Fruit fly (Drosophila melanogaster) whole organism, embryonic: ENCODE data around the gene Pvr.
A peak's percentile ranks its signal among the peaks of the same experiment; 100 is the strongest.

Experiments
- CG10366 ChIP-seq: fragments of 200-800 bp; sonication (Bioruptor generic); IDR thresholded peaks from 2 replicates; pipeline ENCODE4 v1.3.6; 2022; ENCODE audit warnings: missing biosample characterization, missing genetic modification characterization
- CG10959 ChIP-seq: fragments of 200-800 bp; sonication (Bioruptor generic); IDR thresholded peaks from 2 replicates; pipeline ENCODE4 v1.3.6; 2022; ENCODE audit warnings: missing biosample characterization, missing genetic modification characterization
- CG13775 ChIP-seq: fragments of 200-800 bp; sonication (Bioruptor generic); optimal IDR thresholded peaks from 3 replicates; lab custom pipeline; 2017; ENCODE audit warnings: missing biosample characterization, mild to moderate bottlenecking, missing genetic modification characterization
- CG14710 ChIP-seq: fragments of 200-800 bp; sonication (Bioruptor generic); optimal IDR thresholded peaks from 3 replicates; lab custom pipeline; 2019; ENCODE audit warnings: missing biosample characterization, mild to moderate bottlenecking, missing genetic modification characterization, moderate library complexity
- CG14965 ChIP-seq: fragments of 200-800 bp; sonication (Bioruptor generic); optimal IDR thresholded peaks from 2 replicates; lab custom pipeline; 2016; ENCODE audit warnings: missing biosample characterization, missing genetic modification characterization, borderline replicate concordance
- CG15073 ChIP-seq: fragments of 200-800 bp; sonication (Bioruptor generic); optimal IDR thresholded peaks from 2 replicates; lab custom pipeline; 2016; ENCODE audit warnings: missing biosample characterization, missing genetic modification characterization
- CG17361 ChIP-seq: fragments of 200-800 bp; sonication (Bioruptor generic); IDR thresholded peaks from 3 replicates; pipeline ENCODE4 v1.3.6; 2022; ENCODE audit warnings: missing biosample characterization, missing genetic modification characterization
- CG17385 ChIP-seq: fragments of 200-800 bp; sonication (Bioruptor generic); optimal IDR thresholded peaks from 3 replicates; lab custom pipeline; 2018; ENCODE audit warnings: missing biosample characterization, mild to moderate bottlenecking, missing genetic modification characterization
- CG17568 ChIP-seq: fragments of 200-800 bp; sonication (Bioruptor generic); optimal IDR thresholded peaks from 2 replicates; lab custom pipeline; 2018; ENCODE audit warnings: missing biosample characterization, mild to moderate bottlenecking, missing genetic modification characterization, moderate library complexity
- CG18262 ChIP-seq: fragments of 200-800 bp; optimal IDR thresholded peaks from 3 replicates; lab custom pipeline; 2019; ENCODE audit warnings: missing biosample characterization, mild to moderate bottlenecking, missing genetic modification characterization, moderate library complexity
- CG30431 ChIP-seq: fragments of 200-800 bp; sonication (Bioruptor generic); optimal IDR thresholded peaks from 2 replicates; lab custom pipeline; 2017; ENCODE audit warnings: missing biosample characterization, missing genetic modification characterization
- CG33557 ChIP-seq: fragments of 200-800 bp; sonication (Bioruptor generic); optimal IDR thresholded peaks from 2 replicates; lab custom pipeline; 2019; ENCODE audit warnings: missing biosample characterization, mild to moderate bottlenecking, missing genetic modification characterization, moderate library complexity
- CG42726 ChIP-seq: fragments of 200-800 bp; sonication (Bioruptor generic); IDR thresholded peaks from 2 replicates; pipeline ENCODE4 v1.3.6; 2022; ENCODE audit warnings: missing biosample characterization, missing genetic modification characterization; ENCODE audit not compliant: partially characterized antibody
- CG6175 ChIP-seq: fragments of 200-800 bp; sonication (Bioruptor generic); IDR thresholded peaks from 3 replicates; pipeline ENCODE4 v1.3.6; 2022; ENCODE audit warnings: missing biosample characterization, missing genetic modification characterization
- CG6765 ChIP-seq: fragments of 200-800 bp; sonication (Bioruptor generic); optimal IDR thresholded peaks from 3 replicates; lab custom pipeline; 2017; ENCODE audit warnings: missing biosample characterization, mild to moderate bottlenecking, missing genetic modification characterization
- CG7556 ChIP-seq: fragments of 200-800 bp; sonication (Bioruptor generic); optimal IDR thresholded peaks from 2 replicates; lab custom pipeline; 2017; ENCODE audit warnings: missing biosample characterization, mild to moderate bottlenecking, missing genetic modification characterization
- CG9609 ChIP-seq: fragments of 200-800 bp; sonication (Bioruptor generic); optimal IDR thresholded peaks from 3 replicates; lab custom pipeline; 2016; ENCODE audit warnings: missing biosample characterization, missing genetic modification characterization
- Dad ChIP-seq: fragments of 200-800 bp; sonication (Bioruptor generic); optimal IDR thresholded peaks from 3 replicates; lab custom pipeline; 2016; ENCODE audit warnings: missing biosample characterization, missing genetic modification characterization
- Deaf1 ChIP-seq: fragments of 200-800 bp; optimal IDR thresholded peaks from 3 replicates; lab custom pipeline; 2019; ENCODE audit warnings: missing biosample characterization, mild to moderate bottlenecking, missing genetic modification characterization, moderate library complexity
- Dfd ChIP-seq, 2 experiments: fragments of >200 bp; optimal IDR thresholded peaks; 2 replicates each; lab custom pipeline; 2017; ENCODE audit warnings: missing biosample characterization in 2 of 2, missing genetic modification characterization in 2 of 2
- Doc3 ChIP-seq: fragments of 200-800 bp; sonication (Bioruptor generic); IDR thresholded peaks from 3 replicates; pipeline ENCODE4 v1.3.6; 2022; ENCODE audit warnings: missing biosample characterization, missing genetic modification characterization; ENCODE audit not compliant: partially characterized antibody
- HmgD ChIP-seq: fragments of 200-800 bp; sonication (Bioruptor generic); optimal IDR thresholded peaks from 3 replicates; lab custom pipeline; 2016; ENCODE audit warnings: missing biosample characterization, missing genetic modification characterization
- Hr51 ChIP-seq, 2 experiments: fragments of 200-800 bp; sonication (Bioruptor generic); optimal IDR thresholded peaks; 2 replicates in 1 of 2; 3 replicates in 1 of 2; lab custom pipeline; 2016 to 2018; ENCODE audit warnings: missing biosample characterization in 2 of 2, missing genetic modification characterization in 2 of 2, mild to moderate bottlenecking in 1 of 2, moderate library complexity in 1 of 2
- Hr78 ChIP-seq, 2 experiments: fragments of 200-800 bp in 1 of 2; fragments of >200 bp in 1 of 2; sonication (Bioruptor generic) in 1 of 2; optimal IDR thresholded peaks; 2 replicates each; lab custom pipeline; 2017 to 2019; ENCODE audit warnings: missing biosample characterization in 2 of 2, missing genetic modification characterization in 2 of 2, mild to moderate bottlenecking in 1 of 2, moderate library complexity in 1 of 2
- Lpt ChIP-seq: fragments of >200 bp; optimal IDR thresholded peaks from 2 replicates; lab custom pipeline; 2018; ENCODE audit warnings: missing biosample characterization, missing genetic modification characterization
- Oli ChIP-seq: fragments of 200-800 bp; sonication (Bioruptor generic); optimal IDR thresholded peaks from 2 replicates; lab custom pipeline; 2018; ENCODE audit warnings: missing biosample characterization, mild to moderate bottlenecking, missing genetic modification characterization, moderate library complexity
- Spps ChIP-seq: fragments of 200-800 bp; sonication (Bioruptor generic); optimal IDR thresholded peaks from 2 replicates; lab custom pipeline; 2018; ENCODE audit warnings: missing biosample characterization, mild to moderate bottlenecking, missing genetic modification characterization
- Tbp ChIP-seq: fragments of >200 bp; optimal IDR thresholded peaks from 2 replicates; lab custom pipeline; 2018; ENCODE audit warnings: missing biosample characterization, missing genetic modification characterization
- chif ChIP-seq, 2 experiments: fragments of 200-800 bp; sonication (Bioruptor generic); optimal IDR thresholded peaks; 3 replicates each; lab custom pipeline; 2016; ENCODE audit warnings: missing biosample characterization in 2 of 2, missing genetic modification characterization in 2 of 2
- chinmo ChIP-seq: fragments of 200-800 bp; sonication (Bioruptor generic); IDR thresholded peaks from 4 replicates; pipeline ENCODE4 v1.3.6; 2022; ENCODE audit warnings: missing biosample characterization, missing genetic modification characterization; ENCODE audit not compliant: partially characterized antibody
- crc ChIP-seq: fragments of 200-800 bp; sonication (Bioruptor generic); optimal IDR thresholded peaks from 2 replicates; lab custom pipeline; 2016; ENCODE audit warnings: missing biosample characterization, missing genetic modification characterization
- dimm ChIP-seq: fragments of 200-800 bp; sonication (Bioruptor generic); IDR thresholded peaks from 2 replicates; pipeline ENCODE4 v1.3.6; 2022; ENCODE audit warnings: missing biosample characterization, missing genetic modification characterization
- dmrt99B ChIP-seq: fragments of 200-800 bp; sonication (Bioruptor generic); optimal IDR thresholded peaks from 2 replicates; lab custom pipeline; 2018; ENCODE audit warnings: missing biosample characterization, mild to moderate bottlenecking, missing genetic modification characterization, moderate library complexity
- emc ChIP-seq: fragments of 200-800 bp; sonication (Bioruptor generic); optimal IDR thresholded peaks from 2 replicates; lab custom pipeline; 2016; ENCODE audit warnings: missing biosample characterization, missing genetic modification characterization
- exex ChIP-seq: fragments of 200-800 bp; sonication (Bioruptor generic); optimal IDR thresholded peaks from 4 replicates; lab custom pipeline; 2018; ENCODE audit warnings: missing biosample characterization, mild to moderate bottlenecking, missing genetic modification characterization, moderate library complexity
- eyg ChIP-seq: fragments of 200-800 bp; sonication (Bioruptor generic); optimal IDR thresholded peaks from 3 replicates; lab custom pipeline; 2016; ENCODE audit warnings: missing biosample characterization, missing genetic modification characterization
- fd3F ChIP-seq: fragments of 200-800 bp; sonication (Bioruptor generic); optimal IDR thresholded peaks from 2 replicates; lab custom pipeline; 2018; ENCODE audit warnings: missing biosample characterization, mild to moderate bottlenecking, missing genetic modification characterization, moderate library complexity
- fd96Cb ChIP-seq: fragments of 200-800 bp; sonication (Bioruptor generic); optimal IDR thresholded peaks from 2 replicates; lab custom pipeline; 2018; ENCODE audit warnings: missing biosample characterization, mild to moderate bottlenecking, missing genetic modification characterization, moderate library complexity
- gcm ChIP-seq: fragments of 200-800 bp; sonication (Bioruptor generic); optimal IDR thresholded peaks from 2 replicates; lab custom pipeline; 2019; ENCODE audit warnings: missing biosample characterization, mild to moderate bottlenecking, missing genetic modification characterization, moderate library complexity
- gfzf ChIP-seq: fragments of 200-800 bp; sonication (Bioruptor generic); optimal IDR thresholded peaks from 2 replicates; lab custom pipeline; 2016; ENCODE audit warnings: missing biosample characterization, mild to moderate bottlenecking, missing genetic modification characterization, moderate library complexity
- gt ChIP-seq: fragments of 200-800 bp; sonication (Bioruptor generic); IDR thresholded peaks from 2 replicates; pipeline ENCODE4 v1.3.6; 2022; ENCODE audit warnings: missing biosample characterization, missing genetic modification characterization
- ind ChIP-seq: fragments of 200-800 bp; sonication (Bioruptor generic); optimal IDR thresholded peaks from 3 replicates; lab custom pipeline; 2016; ENCODE audit warnings: missing biosample characterization, missing genetic modification characterization
- lmd ChIP-seq: fragments of 200-800 bp; sonication (Bioruptor generic); IDR thresholded peaks from 2 replicates; pipeline ENCODE4 v1.3.6; 2022; ENCODE audit warnings: missing biosample characterization, missing genetic modification characterization
- nom ChIP-seq: fragments of 200-800 bp; sonication (Bioruptor generic); optimal IDR thresholded peaks from 2 replicates; lab custom pipeline; 2017; ENCODE audit warnings: missing biosample characterization, missing genetic modification characterization, mild to moderate bottlenecking, moderate library complexity, missing genetic modification reagents
- onecut ChIP-seq: fragments of 200-800 bp; sonication (Bioruptor generic); IDR thresholded peaks from 2 replicates; pipeline ENCODE4 v1.3.6; 2022; ENCODE audit warnings: missing biosample characterization, missing genetic modification characterization
- org-1 ChIP-seq: fragments of 200-800 bp; sonication (Bioruptor generic); optimal IDR thresholded peaks from 2 replicates; lab custom pipeline; 2017; ENCODE audit warnings: missing biosample characterization, missing genetic modification characterization
- pho ChIP-seq: fragments of 200-800 bp; sonication (Bioruptor generic); optimal IDR thresholded peaks from 2 replicates; lab custom pipeline; 2016; ENCODE audit warnings: missing biosample characterization, missing genetic modification characterization
- ranshi ChIP-seq: fragments of 200-800 bp; sonication (Bioruptor generic); IDR thresholded peaks from 2 replicates; pipeline ENCODE4 v1.3.6; 2022; ENCODE audit warnings: missing biosample characterization, missing genetic modification characterization
- sim ChIP-seq: fragments of 200-800 bp; sonication (Bioruptor generic); IDR thresholded peaks from 2 replicates; pipeline ENCODE4 v1.3.6; 2022; ENCODE audit warnings: missing biosample characterization, missing genetic modification characterization
- sna ChIP-seq: fragments of 200-800 bp; sonication (Bioruptor generic); IDR thresholded peaks from 2 replicates; pipeline ENCODE4 v1.3.6; 2022; ENCODE audit warnings: missing biosample characterization, missing genetic modification characterization; ENCODE audit not compliant: partially characterized antibody

Gene Pvr

DNA sequence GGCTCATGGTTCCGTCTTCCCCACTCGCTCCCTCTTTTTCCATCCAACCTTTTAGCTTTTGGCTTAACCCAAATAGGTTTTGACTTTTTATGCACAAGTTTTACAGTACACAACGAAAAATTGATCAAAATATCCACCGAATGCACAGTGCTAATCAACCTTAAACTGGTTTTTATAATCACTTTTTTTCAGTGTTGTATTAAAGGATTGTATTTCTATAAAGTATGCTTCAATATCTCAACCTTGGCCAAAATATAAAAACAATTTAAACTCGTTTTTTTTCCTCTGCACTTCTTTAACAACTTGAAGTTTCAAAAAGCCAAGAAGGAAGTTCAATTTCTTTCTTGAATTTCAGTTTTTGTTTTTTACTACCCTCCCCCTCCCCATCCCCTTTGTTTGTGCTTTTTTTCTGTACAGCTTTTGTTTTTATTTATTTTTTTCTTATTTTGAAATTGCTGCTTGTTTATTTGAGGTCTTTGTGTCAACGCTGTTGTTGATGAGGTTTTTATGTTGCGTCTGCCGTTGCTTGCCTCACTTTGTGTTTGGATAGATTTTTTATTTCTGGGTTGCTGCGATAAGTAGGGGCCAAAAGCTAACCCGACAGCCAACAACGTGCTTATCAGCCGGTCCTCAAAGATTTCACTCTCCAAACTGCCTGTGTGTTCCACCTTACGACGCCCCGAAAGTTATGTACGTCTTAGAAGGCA is 45.4 kb upstream of the Pvr start (continued):
- TF ChIP-seq org-1: no peak
- TF ChIP-seq fd96Cb (tag; lab: Kevin White, UChicago): peak; percentile 31
- no peak for TF ChIP-seq dimm (GFP tag; lab: Robert Waterston, UW)
- TF ChIP-seq CG13775 (GFP tag; lab: Kevin White, UChicago): no peak
- TF ChIP-seq CG17568: peak; percentile 15
- TF ChIP-seq gfzf (GFP tag; lab: Kevin White, UChicago): no peak
- no peak for TF ChIP-seq chif (GFP tag; optimal IDR thresholded peaks at IDR 0.05; lab: Kevin White, UChicago)
- TF ChIP-seq Dad (GFP tag; lab: Kevin White, UChicago): no peak
- no peak for TF ChIP-seq CG14710 (tag; lab: Kevin White, UChicago)
- no peak for TF ChIP-seq nom (GFP tag; lab: Kevin White, UChicago)
- TF ChIP-seq Dfd (GFP tag; optimal IDR thresholded peaks at IDR 0.05; lab: Kevin White, UChicago): no peak
- no peak for TF ChIP-seq CG10366 (GFP tag; lab: Robert Waterston, UW)
- peak in 1 of 2 experiments; percentile 13 for TF ChIP-seq Hr51 (GFP tag; optimal IDR thresholded peaks at IDR 0.05; lab: Kevin White, UChicago)
- no peak for TF ChIP-seq ranshi
- peak in 1 of 2 experiments; percentile 37 for TF ChIP-seq Hr78 (GFP tag; optimal IDR thresholded peaks at IDR 0.05; lab: Kevin White, UChicago)
- no peak for TF ChIP-seq CG33557 (GFP tag; lab: Kevin White, UChicago)
- no peak for TF ChIP-seq eyg (GFP tag; lab: Kevin White, UChicago)
- no peak for TF ChIP-seq Deaf1
- TF ChIP-seq chinmo: no peak
- no peak for TF ChIP-seq CG10959 (GFP tag; lab: Robert Waterston, UW)
- TF ChIP-seq gt: no peak
- no peak for TF ChIP-seq gcm (GFP tag; lab: Kevin White, UChicago)
- TF ChIP-seq sna (GFP tag; lab: Robert Waterston, UW): no peak
- TF ChIP-seq lmd: no peak
- no peak for TF ChIP-seq CG30431 (GFP tag; lab: Kevin White, UChicago)
- TF ChIP-seq CG7556 (GFP tag; lab: Kevin White, UChicago): peak; percentile 22
- no peak for TF ChIP-seq Spps
- TF ChIP-seq CG15073 (GFP tag; lab: Kevin White, UChicago): no peak
- TF ChIP-seq CG42726 (GFP tag; lab: Robert Waterston, UW): no peak
- TF ChIP-seq CG17361 (GFP tag; lab: Robert Waterston, UW): 0 out of 3 replicates have a peak, but pooled peaks have one; percentile 20
- TF ChIP-seq onecut: no peak
- no peak for TF ChIP-seq Doc3 (GFP tag; lab: Robert Waterston, UW)
- TF ChIP-seq CG6175 (GFP tag; lab: Robert Waterston, UW): no peak
- TF ChIP-seq CG18262: peak; percentile 43
- TF ChIP-seq Oli: peak; percentile 40
- TF ChIP-seq crc: no peak
- TF ChIP-seq Tbp (GFP tag; lab: Kevin White, UChicago): no peak
- no peak for TF ChIP-seq ind
- no peak for TF ChIP-seq sim (GFP tag; lab: Robert Waterston, UW)
- no peak for TF ChIP-seq CG9609 (GFP tag; lab: Kevin White, UChicago)
- TF ChIP-seq CG17385 (GFP tag; lab: Kevin White, UChicago): peak; percentile 6
- no peak for TF ChIP-seq emc
- TF ChIP-seq exex (tag; lab: Kevin White, UChicago): no peak
- peak; percentile 43 for TF ChIP-seq dmrt99B
- no peak for TF ChIP-seq Lpt (GFP tag; lab: Kevin White, UChicago)
- no peak for TF ChIP-seq HmgD (GFP tag; lab: Kevin White, UChicago)
- TF ChIP-seq CG14965: no peak
- TF ChIP-seq CG6765 (GFP tag; lab: Kevin White, UChicago): no peak
- TF ChIP-seq pho (GFP tag; lab: Kevin White, UChicago): no peak
- no peak for TF ChIP-seq fd3F (GFP tag; lab: Kevin White, UChicago)
